Fruit fly (Drosophila melanogaster) S2 (cell line): ENCODE results near the gene CG14054.

ENCODE experiments used
- CG8478 ChIP-seq: fragments of >200 bp; optimal IDR thresholded peaks from 2 replicates; lab custom pipeline; 2018
- CTCF ChIP-seq, 2 experiments: fragments of >200 bp; optimal IDR thresholded peaks; 2 replicates each; lab custom pipeline; 2018

dm6 chrX:2032160-2032801 is 33.9 kb downstream of the CG14054 start:
- TF ChIP-seq CG8478: no peak
- TF ChIP-seq CTCF (optimal IDR thresholded peaks at IDR 0.05; lab: Kevin White, UChicago): no peak
